Fruit fly (Drosophila melanogaster) ovary, adult (tissue): ENCODE data around the gene CG6012.

ENCODE experiments used
- CG17801 ChIP-seq: fragments of 200-800 bp; optimal IDR thresholded peaks from 2 replicates; lab custom pipeline; 2019; ENCODE audit warnings: missing biosample characterization, mild to moderate bottlenecking, missing genetic modification characterization, moderate library complexity; ENCODE audit not compliant: partially characterized antibody

Gene CG6012

dm6 chr2L:16879288-16879687, 18.0 kb upstream of the CG6012 start, which contains the start of the genes CG32832, CG31743 and CG34313:
TSS of gene CG32832 (minus strand) at chr2L:16879290.
TSS of gene CG31743 (plus strand) at chr2L:16879517.
TSS of gene CG34313 (plus strand) at chr2L:16879517.
- no peak for TF ChIP-seq CG17801 (GFP tag; lab: Kevin White, UChicago)

dm6 chr2L:16877678-16878077, 16.4 kb upstream of the CG6012 start:
- no peak for TF ChIP-seq CG17801 (GFP tag; lab: Kevin White, UChicago)

- no peak for TF ChIP-seq CG17801 (GFP tag; lab: Kevin White, UChicago)
Measured at dm6 chr2L:16876555-16876954, 15.3 kb upstream of the CG6012 start.

dm6 chr2L:16874924-16875323, 13.6 kb upstream of the CG6012 start:
- no peak for TF ChIP-seq CG17801 (GFP tag; lab: Kevin White, UChicago)

dm6 chr2L:16868897-16869324, 7.6 kb upstream of the CG6012 start:
- no peak for TF ChIP-seq CG17801 (GFP tag; lab: Kevin White, UChicago)

dm6 chr2L:16862526-16862925, 1.2 kb upstream of the CG6012 start:
- TF ChIP-seq CG17801 (GFP tag; lab: Kevin White, UChicago) = no peak

dm6 chr2L:16859566-16859965, 1.7 kb downstream of the CG6012 start:
- TF ChIP-seq CG17801 (GFP tag; lab: Kevin White, UChicago) = no peak

- TF ChIP-seq CG17801 (GFP tag; lab: Kevin White, UChicago) = no peak
Measured at dm6 chr2L:16859103-16859502, 2.2 kb downstream of the CG6012 start.

dm6 chr2L:16858466-16859007, 2.8 kb downstream of the CG6012 start, which contains the start of gene CG31809:
TSS of gene CG31809 (minus strand) at chr2L:16858714.
- no peak for TF ChIP-seq CG17801 (GFP tag; lab: Kevin White, UChicago)

- no peak for TF ChIP-seq CG17801 (GFP tag; lab: Kevin White, UChicago)
Measured at dm6 chr2L:16857665-16858064, 3.6 kb downstream of the CG6012 start.

- no peak for TF ChIP-seq CG17801 (GFP tag; lab: Kevin White, UChicago)
Measured at dm6 chr2L:16857131-16857530, 4.2 kb downstream of the CG6012 start.

- no peak for TF ChIP-seq CG17801 (GFP tag; lab: Kevin White, UChicago)
Measured at dm6 chr2L:16852318-16852932, 8.9 kb downstream of the CG6012 start, which contains the start of gene CG31810. TSS of gene CG31810 (minus strand) at chr2L:16852368.

- TF ChIP-seq CG17801 (GFP tag; lab: Kevin White, UChicago) = no peak
Measured at dm6 chr2L:16850442-16850841, 10.8 kb downstream of the CG6012 start.

dm6 chr2L:16848670-16849069, 12.6 kb downstream of the CG6012 start, which contains the start of gene CG13284:
TSS of gene CG13284 (minus strand) at chr2L:16848716.
- TF ChIP-seq CG17801 (GFP tag; lab: Kevin White, UChicago) = no peak

- TF ChIP-seq CG17801 (GFP tag; lab: Kevin White, UChicago) = no peak
Measured at dm6 chr2L:16847948-16848347, 13.3 kb downstream of the CG6012 start.

dm6 chr2L:16846742-16847346, 14.4 kb downstream of the CG6012 start:
- no peak for TF ChIP-seq CG17801 (GFP tag; lab: Kevin White, UChicago)
